Worm (Caenorhabditis elegans) whole organism, midembryonic: Measurements from ENCODE around the gene Y54F10AR.1.

Source experiments
- klf-2 ChIP-seq: fragments of 200-800 bp; sonication (Bioruptor generic); conservative IDR thresholded peaks from 2 replicates; pipeline ENCODE4 v1.3.6; 2022; ENCODE audit warnings: missing genetic modification reagents, missing genetic modification characterization, missing compliant biosample characterization
- tab-1 ChIP-seq: fragments of 200-800 bp; sonication (Bioruptor generic); IDR thresholded peaks from 2 replicates; pipeline ENCODE4 v1.3.6; 2022; ENCODE audit warnings: missing genetic modification characterization, missing compliant biosample characterization

DNA sequence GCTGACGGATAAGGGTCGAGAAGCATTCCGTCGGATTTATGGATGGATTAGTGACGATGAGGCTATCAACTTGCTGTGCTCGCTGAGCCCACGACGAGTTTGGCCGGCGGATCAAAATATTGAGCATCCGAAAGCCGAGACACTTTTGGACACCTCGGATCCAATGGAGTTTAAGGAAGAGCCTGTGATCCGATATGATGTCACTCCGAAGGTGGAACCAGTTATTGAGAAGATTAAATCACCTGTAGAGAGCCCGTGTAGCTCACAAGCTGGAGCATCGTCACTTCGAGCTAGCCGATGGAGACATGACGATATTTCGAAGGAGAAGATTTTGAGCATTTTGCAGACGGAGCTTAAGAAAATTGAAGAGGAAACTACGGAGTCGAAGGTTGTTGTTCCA lies 35.0 kb downstream of the Y54F10AR.1 start:
- TF ChIP-seq klf-2 (GFP tag; lab: Robert Waterston, UW) (no peak), tab-1 (GFP tag; lab: Robert Waterston, UW) (no peak)
